Worm (Caenorhabditis elegans) whole organism, young adult: Measurements from ENCODE around the gene clec-118.
"Not testable (repeated sequence)": the region's sequence is repeated elsewhere in the genome, so short reads cannot be mapped to it uniquely, and the experiment has no call there.

Source experiments
- T26A5.8 ChIP-seq: sonication (generic microtip); optimal IDR thresholded peaks from 2 replicates; lab custom pipeline; 2016; ENCODE audit warnings: missing genetic modification characterization, missing compliant biosample characterization
- egl-18 ChIP-seq: fragments of 200-800 bp; sonication (Bioruptor generic); IDR thresholded peaks from 2 replicates; pipeline ENCODE4 v1.3.6; 2022; ENCODE audit warnings: missing genetic modification reagents, missing genetic modification characterization, missing compliant biosample characterization
- ekl-4 ChIP-seq: fragments of 200-800 bp; sonication (Bioruptor generic); IDR thresholded peaks from 2 replicates; pipeline ENCODE4 v1.3.6; 2022; ENCODE audit warnings: missing genetic modification reagents, missing genetic modification characterization, missing compliant biosample characterization
- nhr-27 ChIP-seq: fragments of 200-800 bp; sonication (Bioruptor generic); optimal IDR thresholded peaks from 2 replicates; lab custom pipeline; 2018; ENCODE audit warnings: mild to moderate bottlenecking, missing genetic modification characterization, moderate library complexity, missing compliant biosample characterization
- repo-1 ChIP-seq: sonication (generic microtip); optimal IDR thresholded peaks from 2 replicates; lab custom pipeline; 2017; ENCODE audit warnings: mild to moderate bottlenecking, missing genetic modification characterization, missing compliant biosample characterization
- xnd-1 ChIP-seq: sonication (generic microtip); optimal IDR thresholded peaks from 2 replicates; lab custom pipeline; 2016; ENCODE audit warnings: missing genotype, missing genetic modification reagents, missing genetic modification characterization, missing compliant biosample characterization

ce11 chrII:573580-573979, 38.7 kb downstream of the clec-118 start:
- not testable (repeated sequence) for TF ChIP-seq repo-1 (tag; lab: Kevin White, UChicago); ekl-4; nhr-27 (tag; lab: Kevin White, UChicago); T26A5.8 (tag; lab: Kevin White, UChicago); egl-18 (GFP tag; lab: Robert Waterston, UW); xnd-1
